Worm (Caenorhabditis elegans) whole organism, young adult: ENCODE results near the gene nsph-1.1.

Experiments used
- B0035.1 ChIP-seq: sonication (generic microtip); optimal IDR thresholded peaks from 2 replicates; lab custom pipeline; 2016; ENCODE audit warnings: missing genetic modification characterization, mild to moderate bottlenecking, missing compliant biosample characterization, missing genotype, missing genetic modification reagents
- B0261.1 ChIP-seq: sonication (generic microtip); optimal IDR thresholded peaks from 2 replicates; lab custom pipeline; 2016; ENCODE audit warnings: mild to moderate bottlenecking, missing genetic modification characterization, moderate library complexity, missing compliant biosample characterization
- C17E4.6 ChIP-seq: fragments of 200-800 bp; sonication (Bioruptor generic); IDR thresholded peaks from 2 replicates; pipeline ENCODE4 v1.3.6; 2022; ENCODE audit warnings: missing genetic modification reagents, missing genetic modification characterization, missing compliant biosample characterization
- F23B12.7 ChIP-seq: sonication (generic microtip); optimal IDR thresholded peaks from 2 replicates; lab custom pipeline; 2017; ENCODE audit warnings: missing genetic modification characterization, mild to moderate bottlenecking, missing compliant biosample characterization, antibody characterized with exemption, moderate library complexity; ENCODE audit not compliant: insufficient read depth
- F37B4.10 ChIP-seq: fragments of 200-800 bp; sonication (Bioruptor generic); IDR thresholded peaks from 2 replicates; pipeline ENCODE4 v1.3.6; 2022; ENCODE audit warnings: missing genetic modification characterization, missing compliant biosample characterization
- F49E8.2 ChIP-seq: sonication (generic microtip); optimal IDR thresholded peaks from 3 replicates; lab custom pipeline; 2017; ENCODE audit warnings: missing genetic modification characterization, mild to moderate bottlenecking, missing compliant biosample characterization, antibody characterized with exemption, moderate library complexity; ENCODE audit not compliant: insufficient read depth
- F55B11.4 ChIP-seq: sonication (generic microtip); optimal IDR thresholded peaks from 2 replicates; lab custom pipeline; 2016; ENCODE audit warnings: missing compliant biosample characterization, missing genetic modification characterization, borderline replicate concordance; ENCODE audit not compliant: insufficient read depth
- F57A8.1 ChIP-seq: fragments of 200-800 bp; sonication (Bioruptor generic); optimal IDR thresholded peaks from 2 replicates; lab custom pipeline; 2018; ENCODE audit warnings: mild to moderate bottlenecking, missing genetic modification characterization, moderate library complexity, missing compliant biosample characterization
- F57C9.4 ChIP-seq: sonication (generic microtip); optimal IDR thresholded peaks from 2 replicates; lab custom pipeline; 2017; ENCODE audit warnings: mild to moderate bottlenecking, missing genetic modification characterization, missing compliant biosample characterization
- Y53G8AR.9 ChIP-seq: fragments of 200-800 bp; sonication (Bioruptor generic); conservative IDR thresholded peaks from 2 replicates; pipeline ENCODE4 v1.3.6; 2022; ENCODE audit warnings: missing genetic modification reagents, missing genetic modification characterization, missing compliant biosample characterization
- akir-1 ChIP-seq: fragments of 200-800 bp; sonication (Bioruptor generic); optimal IDR thresholded peaks from 2 replicates; lab custom pipeline; 2018; ENCODE audit warnings: mild to moderate bottlenecking, missing genetic modification characterization, moderate library complexity, missing compliant biosample characterization
- cebp-2 ChIP-seq: fragments of 200-800 bp; sonication (Bioruptor generic); IDR thresholded peaks from 2 replicates; pipeline ENCODE4 v1.3.6; 2022; ENCODE audit warnings: missing genetic modification characterization, missing compliant biosample characterization
- die-1 ChIP-seq: sonication (generic microtip); optimal IDR thresholded peaks from 2 replicates; lab custom pipeline; 2016; ENCODE audit warnings: missing genotype, mild to moderate bottlenecking, missing genetic modification characterization, missing compliant biosample characterization
- egl-44 ChIP-seq: fragments of 200-800 bp; sonication (Bioruptor generic); IDR thresholded peaks from 2 replicates; pipeline ENCODE4 v1.3.6; 2022; ENCODE audit warnings: missing genetic modification reagents, missing genetic modification characterization, missing compliant biosample characterization
- fkh-3 ChIP-seq: sonication (generic microtip); optimal IDR thresholded peaks from 2 replicates; lab custom pipeline; 2016; ENCODE audit warnings: mild to moderate bottlenecking, missing genetic modification characterization, missing compliant biosample characterization
- him-1 ChIP-seq: sonication (generic microtip); optimal IDR thresholded peaks from 2 replicates; lab custom pipeline; 2016; ENCODE audit warnings: missing genotype, missing genetic modification reagents, missing genetic modification characterization, missing compliant biosample characterization
- hmg-20 ChIP-seq: fragments of 200-800 bp; sonication (Bioruptor generic); IDR thresholded peaks from 2 replicates; pipeline ENCODE4 v1.3.6; 2022; ENCODE audit warnings: missing genetic modification reagents, missing genetic modification characterization, missing compliant biosample characterization
- let-607 ChIP-seq, 2 experiments: fragments of 200-800 bp in 1 of 2; sonication (Bioruptor generic) in 1 of 2; sonication (generic microtip) in 1 of 2; optimal IDR thresholded peaks; 2 replicates each; lab custom pipeline; 2016 to 2018; ENCODE audit warnings: mild to moderate bottlenecking in 2 of 2, missing compliant biosample characterization in 2 of 2, missing genetic modification characterization in 2 of 2, moderate library complexity in 2 of 2, missing genotype in 1 of 2
- lir-1 ChIP-seq: fragments of 200-800 bp; sonication (Bioruptor generic); conservative IDR thresholded peaks from 2 replicates; pipeline ENCODE4 v1.3.6; 2022; ENCODE audit warnings: missing genetic modification reagents, missing genetic modification characterization, missing compliant biosample characterization
- madf-10 ChIP-seq: sonication (generic microtip); optimal IDR thresholded peaks from 2 replicates; lab custom pipeline; 2016; ENCODE audit warnings: mild to moderate bottlenecking, missing genetic modification characterization, missing compliant biosample characterization
- mel-28 ChIP-seq: sonication (generic microtip); optimal IDR thresholded peaks from 2 replicates; lab custom pipeline; 2016; ENCODE audit warnings: borderline replicate concordance, mild to moderate bottlenecking, missing genetic modification characterization, missing compliant biosample characterization
- mes-4 ChIP-seq: sonication (generic microtip); optimal IDR thresholded peaks from 2 replicates; lab custom pipeline; 2016; ENCODE audit warnings: missing genotype, missing genetic modification characterization, missing compliant biosample characterization
- mxl-1 ChIP-seq: sonication (generic microtip); optimal IDR thresholded peaks from 2 replicates; lab custom pipeline; 2016; ENCODE audit warnings: missing genetic modification characterization, missing compliant biosample characterization
- nfya-1 ChIP-seq: sonication (generic microtip); optimal IDR thresholded peaks from 2 replicates; lab custom pipeline; 2017; ENCODE audit warnings: antibody characterized with exemption, missing compliant biosample characterization, missing genetic modification characterization, borderline replicate concordance; ENCODE audit not compliant: insufficient read depth
- nhr-179 ChIP-seq: sonication (generic microtip); optimal IDR thresholded peaks from 2 replicates; lab custom pipeline; 2016; ENCODE audit warnings: mild to moderate bottlenecking, missing genetic modification characterization, missing compliant biosample characterization
- pbrm-1 ChIP-seq: fragments of 200-800 bp; sonication (Bioruptor generic); IDR thresholded peaks from 2 replicates; pipeline ENCODE4 v1.3.6; 2022; ENCODE audit warnings: missing genetic modification reagents, missing genetic modification characterization, missing compliant biosample characterization
- rec-8 ChIP-seq, 2 experiments: sonication (generic microtip); optimal IDR thresholded peaks; 2 replicates each; lab custom pipeline; 2016; ENCODE audit warnings: mild to moderate bottlenecking in 2 of 2, missing genetic modification characterization in 2 of 2, missing genetic modification reagents in 2 of 2, missing genotype in 2 of 2, missing biosample characterization in 1 of 2, missing compliant biosample characterization in 1 of 2, moderate library complexity in 1 of 2
- snpc-1.3 ChIP-seq: sonication (generic microtip); optimal IDR thresholded peaks from 2 replicates; lab custom pipeline; 2017; ENCODE audit warnings: missing genetic modification characterization, mild to moderate bottlenecking, missing compliant biosample characterization, antibody characterized with exemption, moderate library complexity, missing genotype, missing genetic modification reagents; ENCODE audit not compliant: insufficient read depth
- tbp1 ChIP-seq: fragments of 200-800 bp; sonication (Bioruptor generic); optimal IDR thresholded peaks from 2 replicates; lab custom pipeline; 2018; ENCODE audit warnings: mild to moderate bottlenecking, missing genetic modification characterization, missing compliant biosample characterization
- tbx-9 ChIP-seq: sonication (generic microtip); optimal IDR thresholded peaks from 2 replicates; lab custom pipeline; 2016; ENCODE audit warnings: borderline replicate concordance, missing genetic modification characterization, inconsistent platforms, missing compliant biosample characterization
- unc-62 ChIP-seq: fragments of 150-350 bp; optimal IDR thresholded peaks from 2 replicates; lab custom pipeline; 2014; ENCODE audit warnings: missing biosample characterization, missing genetic modification reagents, missing genetic modification characterization
- xnd-1 ChIP-seq: sonication (generic microtip); optimal IDR thresholded peaks from 2 replicates; lab custom pipeline; 2016; ENCODE audit warnings: missing genotype, missing genetic modification reagents, missing genetic modification characterization, missing compliant biosample characterization
- ztf-26 ChIP-seq: sonication (generic microtip); optimal IDR thresholded peaks from 2 replicates; lab custom pipeline; 2017; ENCODE audit warnings: missing genetic modification characterization, missing compliant biosample characterization

The nsph-1.1 gene

DNA sequence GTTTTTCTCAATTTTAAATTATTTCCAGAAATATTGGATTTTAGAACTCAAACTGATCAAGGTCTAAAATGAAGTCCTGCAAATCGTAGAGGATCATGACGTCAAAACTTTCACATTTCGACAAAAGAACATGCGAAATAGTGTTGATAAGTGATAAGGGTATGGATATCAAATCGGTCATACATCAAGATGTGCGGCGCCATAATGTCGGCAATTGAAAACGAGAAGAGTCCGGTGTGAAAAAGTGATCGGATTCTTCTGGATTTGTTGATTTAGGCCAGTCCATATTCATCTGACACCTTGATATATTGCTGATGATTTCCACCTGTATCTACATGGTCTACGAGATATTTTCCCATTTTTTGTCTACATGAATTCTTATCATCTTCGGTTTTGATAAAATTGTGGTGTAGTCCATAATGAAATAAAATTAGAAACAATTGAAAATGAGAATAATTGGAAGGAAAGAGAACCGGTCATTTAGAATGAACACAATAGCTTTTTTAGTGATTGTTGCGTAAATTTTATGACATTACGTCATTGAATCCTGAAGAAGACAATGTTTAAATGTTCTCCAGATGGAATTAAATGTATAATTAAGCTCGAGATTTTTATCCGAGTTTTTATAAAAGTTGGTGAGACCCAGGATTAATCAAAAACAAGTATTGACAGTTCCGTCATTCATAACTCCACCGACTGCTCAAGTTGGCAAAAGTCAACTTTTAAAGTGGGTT lies 35.4 kb upstream of the nsph-1.1 start:
- TF ChIP-seq egl-44 (no peak), F57C9.4 (tag; lab: Kevin White, UChicago) (no peak), unc-62 (GFP tag; lab: Kevin White, UChicago) (no peak), nhr-179 (tag; lab: Kevin White, UChicago) (no peak), F49E8.2 (tag; lab: Kevin White, UChicago) (no peak), akir-1 (GFP tag; lab: Kevin White, UChicago) (no peak), tbx-9 (tag; lab: Kevin White, UChicago) (no peak), nfya-1 (no peak), Y53G8AR.9 (no peak), him-1 (tag; lab: Kevin White, UChicago) (no peak), B0261.1 (no peak), pbrm-1 (GFP tag; lab: Robert Waterston, UW) (no peak), mes-4 (tag; lab: Kevin White, UChicago) (no peak), fkh-3 (tag; lab: Kevin White, UChicago) (no peak), cebp-2 (GFP tag; lab: Robert Waterston, UW) (no peak), B0035.1 (tag; lab: Kevin White, UChicago) (no peak), snpc-1.3 (tag; lab: Kevin White, UChicago) (no peak), C17E4.6 (GFP tag; lab: Robert Waterston, UW) (no peak), mel-28 (no peak)

DNA sequence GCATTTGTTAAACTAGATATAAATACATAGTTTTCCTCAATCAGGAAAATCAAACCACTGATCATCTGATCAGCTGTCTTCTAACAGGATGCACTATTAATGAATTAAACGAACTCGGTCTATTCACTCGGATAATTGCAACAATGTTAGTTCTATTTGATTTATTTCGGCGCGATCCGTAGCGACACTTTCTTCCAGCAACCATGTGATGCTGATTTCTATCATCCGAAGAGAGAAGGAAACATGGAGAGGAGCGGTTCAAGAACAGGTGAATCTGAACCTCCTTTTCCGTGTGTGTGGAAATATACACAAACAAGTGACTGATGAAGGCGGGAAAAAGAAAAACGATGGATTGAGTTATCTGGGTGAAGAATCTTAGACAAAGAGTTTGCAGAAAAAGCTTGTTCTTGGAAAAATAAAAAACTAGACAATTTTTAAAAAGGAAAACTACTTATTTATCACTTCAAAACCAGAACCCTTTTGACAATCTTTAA lies 34.8 kb upstream of the nsph-1.1 start:
- TF ChIP-seq rec-8 (tag; optimal IDR thresholded peaks at IDR 0.05; lab: Kevin White, UChicago) (no peak), let-607 (tag; optimal IDR thresholded peaks at IDR 0.05; lab: Kevin White, UChicago) (no peak), F23B12.7 (tag; lab: Kevin White, UChicago) (no peak), madf-10 (no peak), mxl-1 (tag; lab: Kevin White, UChicago) (no peak), tbp1 (GFP tag; lab: Kevin White, UChicago) (no peak), F55B11.4 (tag; lab: Kevin White, UChicago) (no peak), F57A8.1 (GFP tag; lab: Kevin White, UChicago) (no peak), hmg-20 (GFP tag; lab: Robert Waterston, UW) (no peak), lir-1 (GFP tag; lab: Robert Waterston, UW) (no peak), die-1 (tag; lab: Kevin White, UChicago) (no peak), xnd-1 (tag; lab: Kevin White, UChicago) (no peak), pbrm-1 (GFP tag; lab: Robert Waterston, UW) (no peak), unc-62 (GFP tag; lab: Kevin White, UChicago) (no peak), F37B4.10 (GFP tag; lab: Robert Waterston, UW) (no peak), ztf-26 (no peak)
